Worm (Caenorhabditis elegans) whole organism, midembryonic: ENCODE data around the gene T11F9.10.
"Not testable (repeated sequence)": the region's sequence is repeated elsewhere in the genome, so short reads cannot be mapped to it uniquely, and the experiment has no call there.

ENCODE experiments used
- T22C8.4 ChIP-seq: fragments of 200-800 bp; sonication (Bioruptor generic); IDR thresholded peaks from 2 replicates; pipeline ENCODE4 v1.3.6; 2022; ENCODE audit warnings: missing genetic modification characterization, missing compliant biosample characterization
- flt-1 ChIP-seq: fragments of 200-800 bp; sonication (Bioruptor generic); IDR thresholded peaks from 2 replicates; pipeline ENCODE4 v1.3.6; 2022; ENCODE audit warnings: missing genetic modification characterization, missing compliant biosample characterization
- klf-2 ChIP-seq: fragments of 200-800 bp; sonication (Bioruptor generic); conservative IDR thresholded peaks from 2 replicates; pipeline ENCODE4 v1.3.6; 2022; ENCODE audit warnings: missing genetic modification reagents, missing genetic modification characterization, missing compliant biosample characterization
- med-1 ChIP-seq: sonication (generic microtip); optimal IDR thresholded peaks from 2 replicates; lab custom pipeline; 2017; ENCODE audit warnings: missing genetic modification characterization, mild to moderate bottlenecking, missing compliant biosample characterization, antibody characterized with exemption, missing genetic modification reagents; ENCODE audit not compliant: insufficient read depth
- ref-1 ChIP-seq: fragments of 200-800 bp; sonication (Bioruptor generic); conservative IDR thresholded peaks from 2 replicates; pipeline ENCODE4 v1.3.6; 2022; ENCODE audit warnings: missing genetic modification reagents, missing genetic modification characterization, missing compliant biosample characterization
- tab-1 ChIP-seq: fragments of 200-800 bp; sonication (Bioruptor generic); IDR thresholded peaks from 2 replicates; pipeline ENCODE4 v1.3.6; 2022; ENCODE audit warnings: missing genetic modification characterization, missing compliant biosample characterization
- ztf-23 ChIP-seq: fragments of 200-800 bp; sonication (Bioruptor generic); IDR thresholded peaks from 2 replicates; pipeline ENCODE4 v1.3.6; 2022; ENCODE audit warnings: missing genetic modification reagents, missing genetic modification characterization, missing compliant biosample characterization

DNA sequence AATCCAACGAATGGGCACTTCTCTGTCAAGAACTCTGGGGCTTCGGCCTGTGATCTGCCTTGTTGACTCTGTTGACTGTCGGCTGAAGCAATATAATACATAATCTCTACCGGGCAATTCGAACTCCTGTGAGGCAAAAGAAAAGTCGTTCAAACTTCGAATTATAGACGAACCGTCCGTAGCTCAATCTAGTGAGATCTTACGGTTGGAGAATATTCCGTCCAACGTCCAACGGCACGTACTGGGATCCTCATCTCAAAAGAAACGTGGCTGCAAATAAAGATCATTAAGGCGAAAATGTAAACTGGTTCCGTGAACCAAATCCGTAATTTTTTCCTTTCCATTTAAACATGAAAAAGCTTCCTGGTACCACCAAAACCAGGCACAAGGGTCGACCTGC, 6.0 kb upstream of the T11F9.10 start, which contains the start of gene T11F9.14:
- not testable (repeated sequence) for TF ChIP-seq klf-2 (GFP tag; lab: Robert Waterston, UW); ref-1 (GFP tag; lab: Robert Waterston, UW); med-1 (GFP tag; lab: Kevin White, UChicago); tab-1 (GFP tag; lab: Robert Waterston, UW); ztf-23 (GFP tag; lab: Robert Waterston, UW); flt-1 (GFP tag; lab: Robert Waterston, UW); T22C8.4 (GFP tag; lab: Robert Waterston, UW)
